Worm (Caenorhabditis elegans): ENCODE results near the gene srh-240.

srh-240 gene

DNA sequence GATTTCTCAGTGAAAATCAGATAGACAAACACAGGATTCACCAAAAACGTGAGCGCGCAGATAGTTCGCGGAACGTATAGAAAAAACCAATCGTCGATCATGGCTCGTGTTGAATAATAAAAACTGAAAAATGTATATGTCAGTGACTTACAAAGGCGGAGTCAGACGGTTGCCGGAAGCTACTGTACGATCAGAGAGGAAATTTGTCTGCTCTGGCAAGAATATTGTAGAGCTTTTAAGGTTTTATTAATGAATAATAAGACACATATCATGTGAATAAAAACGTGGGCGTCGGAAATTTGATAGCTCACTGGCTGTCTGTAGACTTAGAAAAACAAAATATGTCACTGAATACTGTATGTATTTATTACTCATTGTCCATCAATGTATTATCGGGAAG lies 9.5 kb upstream of the srh-240 start, which contains the start of gene srj-57:
Gene srj-57 (minus strand): TSS at position 101 of the 400 bp plus-strand sequence.
- no peak for TF ChIP-seq egl-27 (tag; optimal IDR thresholded peaks at IDR 0.05)
- no peak for TF ChIP-seq mxl-3 (GFP tag; optimal IDR thresholded peaks at IDR 0.05)
- TF ChIP-seq R02D3.7 (tag; optimal IDR thresholded peaks at IDR 0.05), result no peak
- no peak for TF ChIP-seq nhr-237 (tag; optimal IDR thresholded peaks at IDR 0.05)
- TF ChIP-seq nhr-41 (GFP tag; IDR thresholded peaks at IDR 0.05), result no peak

DNA sequence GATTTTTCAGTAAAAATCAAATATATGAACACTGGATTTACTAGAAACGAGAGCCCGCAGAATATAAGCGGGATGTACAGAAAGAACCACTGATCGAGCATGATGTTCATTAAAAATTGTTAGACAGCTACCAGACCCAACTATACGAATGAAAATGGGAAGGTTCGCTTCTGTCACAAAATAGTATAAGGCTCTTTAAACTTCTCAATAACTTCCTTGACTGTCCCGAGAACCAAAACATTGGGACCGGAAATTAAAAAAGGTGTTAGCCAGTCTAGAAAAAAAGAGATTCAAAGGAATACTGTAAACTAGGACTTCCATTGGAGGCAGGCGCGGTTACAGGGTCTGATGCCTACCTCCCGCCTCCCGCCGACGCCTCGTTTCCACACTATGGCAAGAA lies 7.2 kb upstream of the srh-240 start, which contains the start of gene srj-55:
Gene srj-55 (minus strand): TSS at position 101 of the 400 bp plus-strand sequence.
- TF ChIP-seq lsy-2 (tag; optimal IDR thresholded peaks at IDR 0.05) (no peak), nhr-11 (tag; optimal IDR thresholded peaks at IDR 0.05) (no peak), sdz-12 (GFP tag; optimal IDR thresholded peaks at IDR 0.05) (no peak), ceh-20 (GFP tag; IDR thresholded peaks at IDR 0.05) (no peak), mdt-29 (GFP tag; IDR thresholded peaks at IDR 0.05) (no peak), egl-43 (GFP tag; IDR thresholded peaks at IDR 0.05) (no peak), mdl-1 (tag; optimal IDR thresholded peaks at IDR 0.05) (no peak), saeg-2 (GFP tag; IDR thresholded peaks at IDR 0.05) (no peak), dmd-9 (GFP tag; IDR thresholded peaks at IDR 0.05) (no peak), duxl-1 (tag; optimal IDR thresholded peaks at IDR 0.05; ENCODE audit: poor library complexity) (no peak), daf-16 (GFP tag; optimal IDR thresholded peaks at IDR 0.05) (no peak), daf-16 (tag; optimal IDR thresholded peaks at IDR 0.05) (no peak), mxl-2 (GFP tag; conservative IDR thresholded peaks at IDR 0.05) (no peak), gei-8 (GFP tag; optimal IDR thresholded peaks at IDR 0.05) (no peak), ceh-82 (tag; optimal IDR thresholded peaks at IDR 0.05) (no peak), ceh-32 (tag; optimal IDR thresholded peaks at IDR 0.05; ENCODE audit: poor library complexity) (no peak)

DNA sequence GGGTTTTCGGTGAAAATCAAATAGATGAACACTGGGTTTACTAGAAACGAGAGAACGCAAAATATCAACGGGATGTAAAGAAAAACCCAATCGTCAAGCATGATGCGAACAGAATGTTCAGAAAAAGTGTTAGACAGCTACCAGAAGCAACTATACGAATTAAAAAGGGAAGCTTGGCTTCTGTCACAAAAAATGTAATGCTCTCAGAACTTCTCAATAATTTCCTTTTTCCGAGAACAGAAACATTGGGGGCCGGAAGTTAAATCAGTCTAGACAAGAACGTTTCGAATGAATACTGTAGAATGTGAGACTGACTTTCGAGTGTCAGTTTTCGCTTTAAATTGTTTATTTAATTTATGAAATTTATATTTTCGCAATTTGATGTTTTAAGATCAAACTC lies 5.3 kb upstream of the srh-240 start, which contains the start of gene srj-54:
Gene srj-54 (minus strand): TSS at position 101 of the 400 bp plus-strand sequence.
- TF ChIP-seq tra-1 (GFP tag; IDR thresholded peaks at IDR 0.05) (no peak), unc-62 (GFP tag; optimal IDR thresholded peaks at IDR 0.05 in 1 of 2) (peak in 1 of 2 experiments; percentile 74), unc-62 (tag; optimal IDR thresholded peaks at IDR 0.05) (no peak), nhr-111 (GFP tag; optimal IDR thresholded peaks at IDR 0.05) (no peak), Y75B8A.6 (GFP tag; IDR thresholded peaks at IDR 0.05) (no peak), spr-1 (tag; optimal IDR thresholded peaks at IDR 0.05) (no peak)

DNA sequence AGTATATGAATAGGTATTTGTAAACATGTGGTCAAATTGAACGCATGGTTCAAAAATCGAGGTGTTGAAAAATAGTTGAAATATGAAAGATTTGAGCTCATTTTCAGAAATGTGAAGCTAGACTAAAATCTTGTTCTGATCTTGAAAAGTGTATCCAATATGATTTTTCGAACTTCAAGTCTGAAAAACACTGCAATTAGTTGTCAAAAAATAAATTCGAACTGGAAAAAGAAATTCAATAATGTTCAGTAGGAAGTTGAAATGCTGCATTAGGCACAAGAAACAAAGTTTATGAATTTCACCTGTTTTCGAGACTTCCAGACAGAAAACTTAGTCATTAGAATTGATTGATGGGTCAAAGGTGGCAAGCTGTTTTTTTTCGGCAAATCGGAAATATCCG lies 3.5 kb upstream of the srh-240 start, which contains the start of gene srh-270:
Gene srh-270 (minus strand): TSS at position 101 of the 400 bp plus-strand sequence.
- TF ChIP-seq lir-3 (tag; optimal IDR thresholded peaks at IDR 0.05) (no peak), spr-3 (GFP tag; optimal IDR thresholded peaks at IDR 0.05) (no peak), aha-1 (tag) (peak; percentile 2), attf-4 (tag; optimal IDR thresholded peaks at IDR 0.05) (no peak), dmd-9 (GFP tag; IDR thresholded peaks at IDR 0.05) (no peak), ceh-82 (tag; optimal IDR thresholded peaks at IDR 0.05) (no peak), mep-1 (tag; optimal IDR thresholded peaks at IDR 0.05) (no peak), unc-62 (GFP tag; optimal IDR thresholded peaks at IDR 0.05 in 1 of 2) (peak in 1 of 2 experiments; percentile 17), unc-62 (tag; optimal IDR thresholded peaks at IDR 0.05) (no peak), rbr-2 (tag; optimal IDR thresholded peaks at IDR 0.05) (no peak), lin-15B (tag; optimal IDR thresholded peaks at IDR 0.05) (no peak), T26A8.4 (GFP tag; IDR thresholded peaks at IDR 0.05) (no peak), vab-7 (GFP tag; IDR thresholded peaks at IDR 0.05) (no peak)

Measured in whole organism, L4 larva.